Worm (Caenorhabditis elegans) whole organism, young adult: Measurements from ENCODE around the gene nhr-35.

Source experiments
- B0019.2 ChIP-seq: fragments of 200-800 bp; sonication (Bioruptor generic); conservative IDR thresholded peaks from 2 replicates; pipeline ENCODE4 v1.3.6; 2022; ENCODE audit warnings: missing genetic modification reagents, missing genetic modification characterization, missing compliant biosample characterization
- B0035.1 ChIP-seq: sonication (generic microtip); optimal IDR thresholded peaks from 2 replicates; lab custom pipeline; 2016; ENCODE audit warnings: missing genetic modification characterization, mild to moderate bottlenecking, missing compliant biosample characterization, missing genotype, missing genetic modification reagents
- B0336.3 ChIP-seq: fragments of 200-800 bp; sonication (Bioruptor generic); IDR thresholded peaks from 2 replicates; pipeline ENCODE4 v1.3.6; 2022; ENCODE audit warnings: missing genetic modification characterization, missing compliant biosample characterization
- C17E4.6 ChIP-seq: fragments of 200-800 bp; sonication (Bioruptor generic); IDR thresholded peaks from 2 replicates; pipeline ENCODE4 v1.3.6; 2022; ENCODE audit warnings: missing genetic modification reagents, missing genetic modification characterization, missing compliant biosample characterization
- F22D6.2 ChIP-seq: sonication (generic microtip); optimal IDR thresholded peaks from 2 replicates; lab custom pipeline; 2016; ENCODE audit warnings: mild to moderate bottlenecking, missing genetic modification characterization, missing compliant biosample characterization
- F23B12.7 ChIP-seq: sonication (generic microtip); optimal IDR thresholded peaks from 2 replicates; lab custom pipeline; 2017; ENCODE audit warnings: missing genetic modification characterization, mild to moderate bottlenecking, missing compliant biosample characterization, antibody characterized with exemption, moderate library complexity; ENCODE audit not compliant: insufficient read depth
- F49E8.2 ChIP-seq: sonication (generic microtip); optimal IDR thresholded peaks from 3 replicates; lab custom pipeline; 2017; ENCODE audit warnings: missing genetic modification characterization, mild to moderate bottlenecking, missing compliant biosample characterization, antibody characterized with exemption, moderate library complexity; ENCODE audit not compliant: insufficient read depth
- F52B5.7 ChIP-seq: sonication (generic microtip); optimal IDR thresholded peaks from 2 replicates; lab custom pipeline; 2016; ENCODE audit warnings: mild to moderate bottlenecking, missing genetic modification characterization, missing compliant biosample characterization
- K11D2.4 ChIP-seq: fragments of 200-800 bp; sonication (Bioruptor generic); IDR thresholded peaks from 2 replicates; pipeline ENCODE4 v1.3.6; 2022; ENCODE audit warnings: missing genetic modification reagents, missing genetic modification characterization, missing compliant biosample characterization
- T26A5.8 ChIP-seq: sonication (generic microtip); optimal IDR thresholded peaks from 2 replicates; lab custom pipeline; 2016; ENCODE audit warnings: missing genetic modification characterization, missing compliant biosample characterization
- Y53F4B.3 ChIP-seq: fragments of 200-800 bp; sonication (Bioruptor generic); IDR thresholded peaks from 2 replicates; pipeline ENCODE4 v1.3.6; 2022; ENCODE audit warnings: missing genetic modification reagents, missing genetic modification characterization, missing compliant biosample characterization
- Y53G8AR.9 ChIP-seq: fragments of 200-800 bp; sonication (Bioruptor generic); conservative IDR thresholded peaks from 2 replicates; pipeline ENCODE4 v1.3.6; 2022; ENCODE audit warnings: missing genetic modification reagents, missing genetic modification characterization, missing compliant biosample characterization
- Y95B8A.8 ChIP-seq: fragments of 200-800 bp; sonication (Bioruptor generic); IDR thresholded peaks from 2 replicates; pipeline ENCODE4 v1.3.6; 2022; ENCODE audit warnings: missing genetic modification reagents, missing genetic modification characterization, missing compliant biosample characterization
- ZK185.1 ChIP-seq: sonication (generic microtip); optimal IDR thresholded peaks from 2 replicates; lab custom pipeline; 2016; ENCODE audit warnings: mild to moderate bottlenecking, missing genetic modification characterization, missing compliant biosample characterization; ENCODE audit not compliant: poor library complexity, severe bottlenecking
- athp-1 ChIP-seq: sonication (generic microtip); optimal IDR thresholded peaks from 2 replicates; lab custom pipeline; 2017; ENCODE audit warnings: mild to moderate bottlenecking, missing genetic modification characterization, missing compliant biosample characterization
- attf-3 ChIP-seq: fragments of 200-800 bp; sonication (Bioruptor generic); conservative IDR thresholded peaks from 2 replicates; pipeline ENCODE4 v1.3.6; 2022; ENCODE audit warnings: missing genetic modification reagents, missing genetic modification characterization, missing compliant biosample characterization
- cebp-2 ChIP-seq: fragments of 200-800 bp; sonication (Bioruptor generic); IDR thresholded peaks from 2 replicates; pipeline ENCODE4 v1.3.6; 2022; ENCODE audit warnings: missing genetic modification characterization, missing compliant biosample characterization
- ceh-91 ChIP-seq: fragments of 200-800 bp; sonication (Bioruptor generic); IDR thresholded peaks from 2 replicates; pipeline ENCODE4 v1.3.6; 2022; ENCODE audit warnings: missing genetic modification reagents, missing genetic modification characterization, missing compliant biosample characterization
- efl-1 ChIP-seq: fragments of 150-350 bp; optimal IDR thresholded peaks from 2 replicates; lab custom pipeline; 2014; ENCODE audit warnings: missing biosample characterization, missing genetic modification reagents, missing genetic modification characterization
- egl-18 ChIP-seq: fragments of 200-800 bp; sonication (Bioruptor generic); IDR thresholded peaks from 2 replicates; pipeline ENCODE4 v1.3.6; 2022; ENCODE audit warnings: missing genetic modification reagents, missing genetic modification characterization, missing compliant biosample characterization
- ekl-4 ChIP-seq: fragments of 200-800 bp; sonication (Bioruptor generic); IDR thresholded peaks from 2 replicates; pipeline ENCODE4 v1.3.6; 2022; ENCODE audit warnings: missing genetic modification reagents, missing genetic modification characterization, missing compliant biosample characterization
- gei-17 ChIP-seq: fragments of 200-800 bp; sonication (Bioruptor generic); optimal IDR thresholded peaks from 2 replicates; lab custom pipeline; 2018; ENCODE audit warnings: mild to moderate bottlenecking, missing genetic modification characterization, missing compliant biosample characterization
- hlh-12 ChIP-seq: sonication (generic microtip); optimal IDR thresholded peaks from 2 replicates; lab custom pipeline; 2016; ENCODE audit warnings: missing genetic modification characterization, missing compliant biosample characterization
- hmg-1.2 ChIP-seq: fragments of 200-800 bp; sonication (Bioruptor generic); IDR thresholded peaks from 2 replicates; pipeline ENCODE4 v1.3.6; 2022; ENCODE audit warnings: missing genetic modification reagents, missing genetic modification characterization, missing compliant biosample characterization
- hsf-1 ChIP-seq: fragments of 200-800 bp; sonication (Bioruptor generic); IDR thresholded peaks from 2 replicates; pipeline ENCODE4 v1.3.6; 2022; ENCODE audit warnings: missing genetic modification reagents, missing genetic modification characterization, missing compliant biosample characterization
- lag-1 ChIP-seq: fragments of 200-800 bp; sonication (Bioruptor generic); IDR thresholded peaks from 2 replicates; pipeline ENCODE4 v1.3.6; 2022; ENCODE audit warnings: missing genetic modification reagents, missing genetic modification characterization, missing compliant biosample characterization
- lin-35 ChIP-seq, 3 experiments: fragments of 150-350 bp in 2 of 3; sonication (generic microtip) in 1 of 3; optimal IDR thresholded peaks; 2 replicates each; lab custom pipeline; 2014 to 2018; ENCODE audit warnings: missing biosample characterization in 3 of 3, missing genetic modification characterization in 3 of 3, missing genetic modification reagents in 3 of 3
- mcd-1 ChIP-seq: fragments of 200-800 bp; sonication (Bioruptor generic); IDR thresholded peaks from 2 replicates; pipeline ENCODE4 v1.3.6; 2022; ENCODE audit warnings: missing genetic modification reagents, missing genetic modification characterization, missing compliant biosample characterization
- mes-4 ChIP-seq: sonication (generic microtip); optimal IDR thresholded peaks from 2 replicates; lab custom pipeline; 2016; ENCODE audit warnings: missing genotype, missing genetic modification characterization, missing compliant biosample characterization
- nhr-179 ChIP-seq: sonication (generic microtip); optimal IDR thresholded peaks from 2 replicates; lab custom pipeline; 2016; ENCODE audit warnings: mild to moderate bottlenecking, missing genetic modification characterization, missing compliant biosample characterization
- nhr-27 ChIP-seq: fragments of 200-800 bp; sonication (Bioruptor generic); optimal IDR thresholded peaks from 2 replicates; lab custom pipeline; 2018; ENCODE audit warnings: mild to moderate bottlenecking, missing genetic modification characterization, moderate library complexity, missing compliant biosample characterization
- nhr-80 ChIP-seq: sonication (generic microtip); optimal IDR thresholded peaks from 2 replicates; lab custom pipeline; 2016; ENCODE audit warnings: missing genetic modification characterization, missing compliant biosample characterization
- nhr-90 ChIP-seq: sonication (generic microtip); optimal IDR thresholded peaks from 2 replicates; lab custom pipeline; 2016; ENCODE audit warnings: missing genotype, mild to moderate bottlenecking, missing genetic modification characterization, missing compliant biosample characterization
- snpc-1.1 ChIP-seq: sonication (generic microtip); optimal IDR thresholded peaks from 2 replicates; lab custom pipeline; 2017; ENCODE audit warnings: missing genetic modification characterization, mild to moderate bottlenecking, missing compliant biosample characterization, antibody characterized with exemption, moderate library complexity, missing genotype, missing genetic modification reagents; ENCODE audit not compliant: insufficient read depth
- snpc-1.3 ChIP-seq: sonication (generic microtip); optimal IDR thresholded peaks from 2 replicates; lab custom pipeline; 2017; ENCODE audit warnings: missing genetic modification characterization, mild to moderate bottlenecking, missing compliant biosample characterization, antibody characterized with exemption, moderate library complexity, missing genotype, missing genetic modification reagents; ENCODE audit not compliant: insufficient read depth
- snpc-4 ChIP-seq, 5 experiments: fragments of 150-350 bp in 1 of 5; sonication (generic microtip) in 4 of 5; optimal IDR thresholded peaks; 2 replicates each; lab custom pipeline; 2014 to 2018; ENCODE audit warnings: missing genetic modification characterization in 5 of 5, missing biosample characterization in 3 of 5, antibody characterized with exemption in 2 of 5, mild to moderate bottlenecking in 2 of 5, missing compliant biosample characterization in 2 of 5, missing genotype in 2 of 5, moderate library complexity in 2 of 5, missing genetic modification reagents in 1 of 5
- somi-1 ChIP-seq: fragments of 200-800 bp; sonication (Bioruptor generic); optimal IDR thresholded peaks from 2 replicates; lab custom pipeline; 2018; ENCODE audit warnings: mild to moderate bottlenecking, missing genetic modification characterization, missing compliant biosample characterization
- tbx-9 ChIP-seq: sonication (generic microtip); optimal IDR thresholded peaks from 2 replicates; lab custom pipeline; 2016; ENCODE audit warnings: borderline replicate concordance, missing genetic modification characterization, inconsistent platforms, missing compliant biosample characterization
- tlf-1 ChIP-seq: fragments of 200-800 bp; sonication (Bioruptor generic); optimal IDR thresholded peaks from 2 replicates; lab custom pipeline; 2018; ENCODE audit warnings: mild to moderate bottlenecking, missing genetic modification characterization, missing compliant biosample characterization
- unc-62 ChIP-seq: fragments of 150-350 bp; optimal IDR thresholded peaks from 2 replicates; lab custom pipeline; 2014; ENCODE audit warnings: missing biosample characterization, missing genetic modification reagents, missing genetic modification characterization
- xnd-1 ChIP-seq: sonication (generic microtip); optimal IDR thresholded peaks from 2 replicates; lab custom pipeline; 2016; ENCODE audit warnings: missing genotype, missing genetic modification reagents, missing genetic modification characterization, missing compliant biosample characterization
- zfh-2 ChIP-seq: fragments of 200-800 bp; sonication (Bioruptor generic); conservative IDR thresholded peaks from 2 replicates; pipeline ENCODE4 v1.3.6; 2022; ENCODE audit warnings: missing genetic modification reagents, missing genetic modification characterization, missing compliant biosample characterization
- zim-3 ChIP-seq: sonication (generic microtip); optimal IDR thresholded peaks from 2 replicates; lab custom pipeline; 2017; ENCODE audit warnings: mild to moderate bottlenecking, missing genetic modification characterization, moderate library complexity, missing compliant biosample characterization
- ztf-18 ChIP-seq: sonication (generic microtip); optimal IDR thresholded peaks from 2 replicates; lab custom pipeline; 2016; ENCODE audit warnings: missing genotype, mild to moderate bottlenecking, missing genetic modification characterization, missing compliant biosample characterization
- ztf-22 ChIP-seq: fragments of 200-800 bp; sonication (Bioruptor generic); optimal IDR thresholded peaks from 2 replicates; lab custom pipeline; 2018; ENCODE audit warnings: mild to moderate bottlenecking, missing genetic modification characterization, moderate library complexity, missing compliant biosample characterization
- ztf-3 ChIP-seq: fragments of 200-800 bp; sonication (Bioruptor generic); optimal IDR thresholded peaks from 2 replicates; lab custom pipeline; 2018; ENCODE audit warnings: mild to moderate bottlenecking, missing genetic modification characterization, missing compliant biosample characterization
- ztf-6 ChIP-seq: fragments of 200-800 bp; sonication (Bioruptor generic); IDR thresholded peaks from 2 replicates; pipeline ENCODE4 v1.3.6; 2022; ENCODE audit warnings: missing genetic modification reagents, missing genetic modification characterization, missing compliant biosample characterization

Gene nhr-35

ce11 chrX:4532160-4532741 is at the start of gene nhr-35 (continued):
- TF ChIP-seq efl-1 (GFP tag; lab: Kevin White, UChicago) = no peak
- TF ChIP-seq ekl-4 = 0 out of 2 replicates have a peak, but pooled peaks have one; percentile 30
- TF ChIP-seq ZK185.1 (tag; lab: Kevin White, UChicago) = peak; percentile 5
- TF ChIP-seq T26A5.8 (tag; lab: Kevin White, UChicago) = no peak
- no peak for TF ChIP-seq Y53F4B.3
- TF ChIP-seq B0035.1 (tag; lab: Kevin White, UChicago) = no peak
- no peak for TF ChIP-seq hlh-12 (tag; lab: Kevin White, UChicago)
- TF ChIP-seq F49E8.2 (tag; lab: Kevin White, UChicago) = no peak
- no peak for TF ChIP-seq snpc-4 (GFP tag; optimal IDR thresholded peaks at IDR 0.05; lab: Kevin White, UChicago)
- peak in 3 of 4 experiments; percentile 33 to 46 (median 44) for TF ChIP-seq snpc-4 (tag; optimal IDR thresholded peaks at IDR 0.05; lab: Kevin White, UChicago)
- no peak for TF ChIP-seq egl-18 (GFP tag; lab: Robert Waterston, UW)
- TF ChIP-seq zfh-2 = no peak
- no peak for TF ChIP-seq B0019.2 (GFP tag; lab: Robert Waterston, UW)
- TF ChIP-seq nhr-179 (tag; lab: Kevin White, UChicago) = no peak
- TF ChIP-seq C17E4.6 (GFP tag; lab: Robert Waterston, UW) = no peak
- TF ChIP-seq lag-1 (GFP tag; lab: Robert Waterston, UW) = no peak
- no peak for TF ChIP-seq snpc-1.1 (tag; lab: Kevin White, UChicago)
- TF ChIP-seq tbx-9 (tag; lab: Kevin White, UChicago) = no peak
- peak; percentile 86 for TF ChIP-seq ztf-22 (GFP tag; lab: Kevin White, UChicago)
- TF ChIP-seq nhr-27 (tag; lab: Kevin White, UChicago) = no peak
- peak; percentile 90 for TF ChIP-seq F22D6.2 (tag; lab: Kevin White, UChicago)
- TF ChIP-seq tlf-1 (GFP tag; lab: Kevin White, UChicago) = peak; percentile 66
- TF ChIP-seq lin-35 (GFP tag; optimal IDR thresholded peaks at IDR 0.05; lab: Kevin White, UChicago) = no peak
- TF ChIP-seq snpc-1.3 (tag; lab: Kevin White, UChicago) = no peak
- TF ChIP-seq xnd-1 (tag; lab: Kevin White, UChicago) = no peak
- peak; percentile 94 for TF ChIP-seq unc-62 (GFP tag; lab: Kevin White, UChicago)
- peak; percentile 42 for TF ChIP-seq hmg-1.2 (GFP tag; lab: Robert Waterston, UW)
- TF ChIP-seq nhr-80 (tag; lab: Kevin White, UChicago) = peak; percentile 100
- no peak for TF ChIP-seq F52B5.7 (tag; lab: Kevin White, UChicago)
- TF ChIP-seq mes-4 (tag; lab: Kevin White, UChicago) = no peak
- TF ChIP-seq F23B12.7 (tag; lab: Kevin White, UChicago) = peak; percentile 4
- no peak for TF ChIP-seq hsf-1 (GFP tag; lab: Robert Waterston, UW)
- peak; percentile 33 for TF ChIP-seq gei-17 (GFP tag; lab: Kevin White, UChicago)
- TF ChIP-seq zim-3 = no peak
- peak; percentile 26 for TF ChIP-seq ztf-3
- peak; percentile 72 for TF ChIP-seq nhr-90 (tag; lab: Kevin White, UChicago)
- no peak for TF ChIP-seq Y95B8A.8 (GFP tag; lab: Robert Waterston, UW)
- TF ChIP-seq attf-3 = no peak
- TF ChIP-seq ceh-91 = no peak
- TF ChIP-seq ztf-18 (tag; lab: Kevin White, UChicago) = no peak
- TF ChIP-seq B0336.3 (GFP tag; lab: Robert Waterston, UW) = peak; percentile 69
- no peak for TF ChIP-seq ztf-6 (GFP tag; lab: Robert Waterston, UW)
- TF ChIP-seq athp-1 (tag; lab: Kevin White, UChicago) = no peak
- peak; percentile 80 for TF ChIP-seq somi-1 (GFP tag; lab: Kevin White, UChicago)
- TF ChIP-seq K11D2.4 (GFP tag; lab: Robert Waterston, UW) = peak; percentile 64; the same call in 1 of the 2 replicates
- TF ChIP-seq Y53G8AR.9 (GFP tag; lab: Robert Waterston, UW) = no peak
- peak; percentile 38; the same call in 1 of the 2 replicates for TF ChIP-seq mcd-1 (GFP tag; lab: Robert Waterston, UW)
- TF ChIP-seq cebp-2 = no peak
